Worm (Caenorhabditis elegans) whole organism, L4 larva: ENCODE data around the gene mrpl-18.

Experiments used
- D1046.2 ChIP-seq: fragments of 200-800 bp; sonication (Bioruptor generic); IDR thresholded peaks from 2 replicates; pipeline ENCODE4 v1.3.6; 2022; ENCODE audit warnings: missing genetic modification characterization, missing compliant biosample characterization
- F26F4.8 ChIP-seq: fragments of 200-800 bp; sonication (Bioruptor generic); conservative IDR thresholded peaks from 2 replicates; pipeline ENCODE4 v1.3.6; 2022; ENCODE audit warnings: missing genetic modification characterization, missing compliant biosample characterization
- F37D6.2 ChIP-seq: sonication (generic microtip); optimal IDR thresholded peaks from 2 replicates; lab custom pipeline; 2016; ENCODE audit warnings: mild to moderate bottlenecking, missing genetic modification characterization, missing compliant biosample characterization
- F44E2.7 ChIP-seq: fragments of 200-800 bp; sonication (Bioruptor generic); IDR thresholded peaks from 2 replicates; pipeline ENCODE4 v2.1.2; 2022; ENCODE audit warnings: missing genetic modification characterization, missing compliant biosample characterization
- R02D3.7 ChIP-seq: fragments of 150-350 bp; sonication (generic microtip); optimal IDR thresholded peaks from 3 replicates; lab custom pipeline; 2014; ENCODE audit warnings: missing biosample characterization, missing genetic modification characterization
- T20F7.1 ChIP-seq: fragments of 200-800 bp; sonication (Bioruptor generic); optimal IDR thresholded peaks from 2 replicates; lab custom pipeline; 2018; ENCODE audit warnings: mild to moderate bottlenecking, missing genetic modification characterization, missing compliant biosample characterization
- T26A8.4 ChIP-seq: fragments of 200-800 bp; sonication (Bioruptor generic); IDR thresholded peaks from 2 replicates; pipeline ENCODE4 v1.3.6; 2022; ENCODE audit warnings: missing genetic modification characterization, missing compliant biosample characterization
- Y105C5A.15 ChIP-seq: fragments of 200-800 bp; sonication (Bioruptor generic); IDR thresholded peaks from 2 replicates; pipeline ENCODE4 v1.3.6; 2022; ENCODE audit warnings: missing genetic modification characterization, missing compliant biosample characterization
- Y75B8A.6 ChIP-seq: fragments of 200-800 bp; sonication (Bioruptor generic); IDR thresholded peaks from 2 replicates; pipeline ENCODE4 v1.3.6; 2022; ENCODE audit warnings: missing genetic modification reagents, missing genetic modification characterization, missing compliant biosample characterization
- ZK546.5 ChIP-seq, 2 experiments: sonication (generic microtip); optimal IDR thresholded peaks; 2 replicates each; lab custom pipeline; 2017; ENCODE audit warnings: missing biosample characterization in 2 of 2, missing genetic modification characterization in 2 of 2
- aly-2 ChIP-seq: sonication (generic microtip); optimal IDR thresholded peaks from 2 replicates; lab custom pipeline; 2018; ENCODE audit warnings: missing biosample characterization, missing genetic modification characterization
- arid-1 ChIP-seq: fragments of 200-800 bp; sonication (Bioruptor generic); conservative IDR thresholded peaks from 2 replicates; pipeline ENCODE4 v1.3.6; 2022; ENCODE audit warnings: missing genetic modification reagents, missing genetic modification characterization, missing compliant biosample characterization
- ceh-44 ChIP-seq: fragments of 200-800 bp; sonication (Bioruptor generic); IDR thresholded peaks from 2 replicates; pipeline ENCODE4 v1.3.6; 2022; ENCODE audit warnings: missing genetic modification reagents, missing genetic modification characterization, missing compliant biosample characterization
- ceh-62 ChIP-seq: sonication (generic microtip); optimal IDR thresholded peaks from 2 replicates; lab custom pipeline; 2017; ENCODE audit warnings: missing biosample characterization, missing genetic modification characterization
- ceh-82 ChIP-seq: sonication (generic microtip); optimal IDR thresholded peaks from 2 replicates; lab custom pipeline; 2017; ENCODE audit warnings: missing biosample characterization, missing genetic modification characterization
- ces-1 ChIP-seq: fragments of 150-350 bp; sonication (generic microtip); optimal IDR thresholded peaks from 4 replicates; lab custom pipeline; 2014; ENCODE audit warnings: missing biosample characterization, missing genetic modification reagents, missing genetic modification characterization
- ctbp-1 ChIP-seq: fragments of 200-800 bp; sonication (Bioruptor generic); IDR thresholded peaks from 2 replicates; pipeline ENCODE4 v1.3.6; 2022; ENCODE audit warnings: missing genetic modification reagents, missing genetic modification characterization, missing compliant biosample characterization
- dpl-1 ChIP-seq: fragments of 150-350 bp; optimal IDR thresholded peaks from 2 replicates; lab custom pipeline; 2014; ENCODE audit warnings: missing biosample characterization, missing genetic modification reagents, missing genetic modification characterization
- duxl-1 ChIP-seq: sonication (generic microtip); optimal IDR thresholded peaks from 2 replicates; lab custom pipeline; 2016; ENCODE audit warnings: mild to moderate bottlenecking, missing genetic modification characterization, moderate library complexity, missing compliant biosample characterization; ENCODE audit not compliant: poor library complexity
- egl-27 ChIP-seq: sonication (generic microtip); optimal IDR thresholded peaks from 3 replicates; lab custom pipeline; 2017; ENCODE audit warnings: missing biosample characterization, missing genetic modification reagents, missing genetic modification characterization
- fkh-10 ChIP-seq: fragments of 150-350 bp; optimal IDR thresholded peaks from 2 replicates; lab custom pipeline; 2014; ENCODE audit warnings: missing biosample characterization, missing genetic modification reagents, missing genetic modification characterization
- gei-8 ChIP-seq: fragments of 200-800 bp; sonication (Bioruptor generic); optimal IDR thresholded peaks from 2 replicates; lab custom pipeline; 2018; ENCODE audit warnings: mild to moderate bottlenecking, missing genetic modification characterization, missing compliant biosample characterization
- hlh-30 ChIP-seq: sonication (generic microtip); optimal IDR thresholded peaks from 2 replicates; lab custom pipeline; 2017; ENCODE audit warnings: antibody characterized with exemption, mild to moderate bottlenecking, missing genetic modification characterization, missing compliant biosample characterization; ENCODE audit not compliant: insufficient read depth
- lim-7 ChIP-seq: fragments of 200-800 bp; sonication (Bioruptor generic); IDR thresholded peaks from 2 replicates; pipeline ENCODE4 v1.3.6; 2022; ENCODE audit warnings: missing genetic modification characterization, missing compliant biosample characterization
- lin-1 ChIP-seq: fragments of 200-800 bp; sonication (Bioruptor generic); IDR thresholded peaks from 2 replicates; pipeline ENCODE4 v1.3.6; 2022; ENCODE audit warnings: missing genetic modification reagents, missing genetic modification characterization, missing compliant biosample characterization
- lin-15B ChIP-seq: fragments of 150-350 bp; sonication (generic microtip); optimal IDR thresholded peaks from 3 replicates; lab custom pipeline; 2014; ENCODE audit warnings: missing biosample characterization, missing genetic modification characterization
- lin-38 ChIP-seq: fragments of 200-800 bp; sonication (Bioruptor generic); IDR thresholded peaks from 2 replicates; pipeline ENCODE4 v1.3.6; 2022; ENCODE audit warnings: missing genetic modification reagents, missing genetic modification characterization, missing compliant biosample characterization
- lin-39 ChIP-seq: fragments of 150-350 bp; optimal IDR thresholded peaks from 2 replicates; lab custom pipeline; 2014; ENCODE audit warnings: missing biosample characterization, missing genetic modification reagents, missing genetic modification characterization
- mdt-29 ChIP-seq: fragments of 200-800 bp; sonication (Bioruptor generic); IDR thresholded peaks from 2 replicates; pipeline ENCODE4 v1.3.6; 2022; ENCODE audit warnings: missing genetic modification reagents, missing genetic modification characterization, missing compliant biosample characterization
- mes-2 ChIP-seq: sonication (generic microtip); optimal IDR thresholded peaks from 2 replicates; lab custom pipeline; 2016; ENCODE audit warnings: missing genotype, mild to moderate bottlenecking, missing genetic modification characterization, missing compliant biosample characterization; ENCODE audit not compliant: poor library complexity, severe bottlenecking
- mxl-2 ChIP-seq: fragments of 200-800 bp; sonication (Bioruptor generic); conservative IDR thresholded peaks from 2 replicates; pipeline ENCODE4 v1.3.6; 2022; ENCODE audit warnings: missing genetic modification reagents, missing genetic modification characterization, missing compliant biosample characterization
- nhr-111 ChIP-seq: fragments of 200-800 bp; sonication (Bioruptor generic); optimal IDR thresholded peaks from 2 replicates; lab custom pipeline; 2018; ENCODE audit warnings: mild to moderate bottlenecking, missing genetic modification characterization, missing compliant biosample characterization
- nhr-28 ChIP-seq: fragments of 150-350 bp; optimal IDR thresholded peaks from 2 replicates; lab custom pipeline; 2014; ENCODE audit warnings: missing biosample characterization, missing genetic modification characterization
- nhr-6 ChIP-seq: fragments of 150-350 bp; optimal IDR thresholded peaks from 2 replicates; lab custom pipeline; 2014; ENCODE audit warnings: missing biosample characterization, missing genetic modification characterization
- pha-4 ChIP-seq, 2 experiments: fragments of 150-350 bp in 1 of 2; fragments of 200-800 bp in 1 of 2; sonication (Bioruptor generic) in 1 of 2; IDR thresholded peaks in 1 of 2; optimal IDR thresholded peaks in 1 of 2; 2 replicates each; pipeline versions ENCODE4 v1.3.6 to Lab custom; 2014 to 2022; ENCODE audit warnings: missing genetic modification characterization in 2 of 2, missing genetic modification reagents in 2 of 2, missing biosample characterization in 1 of 2, missing compliant biosample characterization in 1 of 2
- pqm-1 ChIP-seq: sonication (generic microtip); optimal IDR thresholded peaks from 2 replicates; lab custom pipeline; 2017; ENCODE audit warnings: missing biosample characterization, missing genetic modification characterization
- skn-1 ChIP-seq: fragments of 150-350 bp; optimal IDR thresholded peaks from 2 replicates; lab custom pipeline; 2014; ENCODE audit warnings: missing biosample characterization, missing genetic modification characterization
- snpc-1.2 ChIP-seq: fragments of 200-800 bp; sonication (Bioruptor generic); IDR thresholded peaks from 2 replicates; pipeline ENCODE4 v1.3.6; 2022; ENCODE audit warnings: missing genetic modification reagents, missing genetic modification characterization, missing compliant biosample characterization
- snpc-4 ChIP-seq: fragments of 150-350 bp; optimal IDR thresholded peaks from 2 replicates; lab custom pipeline; 2014; ENCODE audit warnings: missing biosample characterization, missing genetic modification characterization
- spr-3 ChIP-seq: fragments of 200-800 bp; sonication (Bioruptor generic); optimal IDR thresholded peaks from 2 replicates; lab custom pipeline; 2018; ENCODE audit warnings: mild to moderate bottlenecking, missing genetic modification characterization, missing compliant biosample characterization
- unc-130 ChIP-seq: sonication (generic microtip); optimal IDR thresholded peaks from 2 replicates; lab custom pipeline; 2016; ENCODE audit warnings: missing genetic modification reagents, missing genetic modification characterization, missing compliant biosample characterization
- vab-7 ChIP-seq: fragments of 200-800 bp; sonication (Bioruptor generic); IDR thresholded peaks from 2 replicates; pipeline ENCODE4 v1.3.6; 2022; ENCODE audit warnings: missing genetic modification reagents, missing genetic modification characterization, missing compliant biosample characterization
- zag-1 ChIP-seq: fragments of 150-350 bp; optimal IDR thresholded peaks from 2 replicates; lab custom pipeline; 2014; ENCODE audit warnings: missing biosample characterization, missing genetic modification characterization
- zfp-3 ChIP-seq: fragments of 200-800 bp; sonication (Bioruptor generic); conservative IDR thresholded peaks from 2 replicates; pipeline ENCODE4 v1.3.6; 2022; ENCODE audit warnings: missing genetic modification reagents, missing genetic modification characterization, missing compliant biosample characterization
- ztf-11 ChIP-seq: fragments of 150-350 bp; optimal IDR thresholded peaks from 2 replicates; lab custom pipeline; 2014; ENCODE audit warnings: missing biosample characterization, missing genetic modification characterization

The mrpl-18 gene

DNA sequence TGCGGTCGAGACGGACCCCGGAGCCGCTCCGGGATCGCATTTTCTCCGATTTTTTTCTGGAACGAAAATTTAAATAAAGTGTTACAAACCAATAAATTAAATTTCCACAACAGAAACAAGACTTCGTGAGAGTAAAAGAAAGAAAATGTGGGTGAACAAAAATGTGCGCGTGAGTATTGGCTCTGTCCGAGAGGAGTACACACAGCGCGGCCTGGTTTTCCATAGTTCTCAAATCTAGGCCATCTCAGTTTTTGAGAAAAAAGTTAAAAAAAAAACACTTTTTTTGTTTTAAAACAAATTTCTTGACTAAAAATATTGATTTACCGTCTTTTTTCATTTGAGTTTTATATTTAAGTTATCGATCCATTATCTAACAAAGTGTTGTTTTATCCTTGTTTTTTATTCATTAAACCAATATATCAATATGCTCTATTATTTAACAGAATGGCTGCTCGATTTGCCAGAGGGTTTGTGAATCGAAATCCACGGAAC is at the start of gene mrpl-18, which contains the start of gene C14B9.8 (continued):
- no peak for TF ChIP-seq snpc-1.2 (GFP tag; lab: Robert Waterston, UW)
- TF ChIP-seq nhr-6 (tag; lab: Kevin White, UChicago), result peak; percentile 55
- no peak for TF ChIP-seq vab-7 (GFP tag; lab: Robert Waterston, UW)
- peak; percentile 98 for TF ChIP-seq mes-2
- TF ChIP-seq Y105C5A.15 (GFP tag; lab: Robert Waterston, UW), result no peak
- no peak for TF ChIP-seq zag-1 (tag; lab: Kevin White, UChicago)
- TF ChIP-seq ceh-62, result no peak
- no peak for TF ChIP-seq lin-1 (GFP tag; lab: Robert Waterston, UW)
- no peak for TF ChIP-seq nhr-111
- TF ChIP-seq ctbp-1 (GFP tag; lab: Robert Waterston, UW), result no peak
- TF ChIP-seq spr-3, result no peak
- no peak for TF ChIP-seq arid-1
- no peak for TF ChIP-seq ces-1 (GFP tag; lab: Kevin White, UChicago)

ce11 chrIII:8098116-8098515 is 46.7 kb upstream of the mrpl-18 start, which contains the start of gene K06H7.8:
K06H7.8 (minus strand) TSS chrIII:8098216.
- no peak for TF ChIP-seq F37D6.2
- no peak for TF ChIP-seq hlh-30 (tag; lab: Kevin White, UChicago)
- TF ChIP-seq ZK546.5 (tag; optimal IDR thresholded peaks at IDR 0.05; lab: Kevin White, UChicago), result no peak

DNA sequence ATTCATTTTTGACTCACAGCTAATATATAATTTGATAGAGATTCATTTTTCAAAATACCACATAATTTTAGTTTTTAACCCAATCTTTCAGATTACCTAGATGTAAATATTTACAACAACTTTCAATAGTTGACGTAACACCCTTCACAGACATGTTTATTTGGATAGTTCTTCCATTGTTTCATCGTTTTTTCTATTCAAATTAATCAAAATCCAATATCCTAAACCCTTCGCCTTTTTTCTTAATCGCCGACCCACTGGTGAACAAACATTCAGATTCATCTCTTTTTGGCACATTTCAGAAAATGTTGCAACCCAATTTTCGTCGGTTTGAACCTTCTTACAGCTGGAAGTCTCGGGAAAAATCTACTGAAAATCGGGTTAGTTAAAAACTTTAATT is 45.8 kb upstream of the mrpl-18 start, which contains the start of gene K06H7.1:
TSS of gene K06H7.1 (plus strand) at position 301 of the 400 bp plus-strand sequence.
- TF ChIP-seq pqm-1 (tag; lab: Kevin White, UChicago), result no peak
- TF ChIP-seq dpl-1 (GFP tag; lab: Kevin White, UChicago), result no peak
- no peak for TF ChIP-seq ceh-44 (GFP tag; lab: Robert Waterston, UW)
- TF ChIP-seq aly-2 (tag; lab: Kevin White, UChicago), result no peak

- TF ChIP-seq ztf-11 (no peak), snpc-4 (tag; lab: Kevin White, UChicago) (no peak), ces-1 (GFP tag; lab: Kevin White, UChicago) (no peak), hlh-30 (tag; lab: Kevin White, UChicago) (peak; percentile 25), zfp-3 (GFP tag; lab: Robert Waterston, UW) (no peak), T26A8.4 (GFP tag; lab: Robert Waterston, UW) (no peak), R02D3.7 (tag; lab: Kevin White, UChicago) (peak; percentile 57), mdt-29 (GFP tag; lab: Robert Waterston, UW) (no peak), nhr-6 (tag; lab: Kevin White, UChicago) (peak; percentile 50), mes-2 (peak; percentile 53), duxl-1 (tag; lab: Kevin White, UChicago) (no peak), nhr-28 (no peak), fkh-10 (GFP tag; lab: Kevin White, UChicago) (no peak), aly-2 (tag; lab: Kevin White, UChicago) (no peak), zag-1 (tag; lab: Kevin White, UChicago) (no peak), nhr-111 (no peak), lin-39 (tag; lab: Kevin White, UChicago) (no peak), spr-3 (no peak), F44E2.7 (GFP tag; lab: Robert Waterston, UW) (no peak), skn-1 (tag; lab: Kevin White, UChicago) (no peak), lin-38 (GFP tag; lab: Robert Waterston, UW) (no peak), mxl-2 (no peak), lim-7 (no peak), egl-27 (tag; lab: Kevin White, UChicago) (no peak), gei-8 (GFP tag; lab: Kevin White, UChicago) (no peak), unc-130 (GFP tag; lab: Kevin White, UChicago) (peak; percentile 85), lin-15B (tag; lab: Kevin White, UChicago) (no peak), Y75B8A.6 (GFP tag; lab: Robert Waterston, UW) (no peak), D1046.2 (GFP tag; lab: Robert Waterston, UW) (no peak), lin-1 (GFP tag; lab: Robert Waterston, UW) (no peak), F26F4.8 (GFP tag; lab: Robert Waterston, UW) (no peak), ceh-82 (tag; lab: Kevin White, UChicago) (no peak), pha-4 (GFP tag; IDR thresholded peaks at IDR 0.05; lab: Robert Waterston, UW) (no peak), pha-4 (tag; optimal IDR thresholded peaks at IDR 0.05; lab: Kevin White, UChicago) (no peak), T20F7.1 (GFP tag; lab: Kevin White, UChicago) (no peak)
Observed at ce11 chrIII:8100960-8101359, 43.9 kb upstream of the mrpl-18 start, which contains the start of gene plk-1. plk-1 (plus strand) TSS chrIII:8101348.
